Worm (Caenorhabditis elegans) whole organism, L4/young adult: ENCODE data around the gene Y39A3CL.3.

Experiments
- W03F9.2 ChIP-seq: fragments of 150-350 bp; optimal IDR thresholded peaks from 2 replicates; lab custom pipeline; 2014; ENCODE audit warnings: missing biosample characterization, missing genetic modification characterization
- dao-5 ChIP-seq: sonication (generic microtip); optimal IDR thresholded peaks from 2 replicates; lab custom pipeline; 2016; ENCODE audit warnings: missing genotype, missing genetic modification characterization, moderate library complexity, missing compliant biosample characterization
- him-1 ChIP-seq: sonication (generic microtip); optimal IDR thresholded peaks from 2 replicates; lab custom pipeline; 2016; ENCODE audit warnings: missing genotype, missing genetic modification reagents, missing genetic modification characterization, missing compliant biosample characterization

DNA sequence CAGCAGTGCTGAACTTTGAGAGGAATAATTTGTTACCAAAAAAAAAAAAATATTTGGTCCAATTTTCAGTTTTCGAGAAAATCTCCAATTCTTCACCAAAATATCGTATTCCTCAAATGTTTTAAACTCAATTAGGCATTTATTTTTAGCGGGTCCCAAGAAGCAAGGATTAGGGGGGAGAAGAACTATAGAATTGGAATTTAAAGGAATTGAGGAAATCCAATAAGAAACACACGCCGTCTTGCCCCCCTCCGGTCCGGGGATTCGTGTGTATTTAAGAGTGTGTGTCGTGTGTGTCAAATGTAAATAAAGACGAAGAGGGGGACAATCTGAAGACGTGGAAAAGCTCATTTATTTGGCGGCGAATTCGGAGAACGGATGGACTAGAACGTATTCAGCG is 44.2 kb upstream of the Y39A3CL.3 start:
- TF ChIP-seq him-1, result no peak
- no peak for TF ChIP-seq W03F9.2
- TF ChIP-seq dao-5 (tag; lab: Kevin White, UChicago), result no peak
